Worm (Caenorhabditis elegans) whole organism, early embryonic: ENCODE results near the gene str-196.

Experiments
- F13C5.2 ChIP-seq: sonication (generic microtip); optimal IDR thresholded peaks from 2 replicates; lab custom pipeline; 2017; ENCODE audit warnings: mild to moderate bottlenecking, missing genetic modification characterization, inconsistent platforms, missing compliant biosample characterization
- aly-1 ChIP-seq: sonication (generic microtip); optimal IDR thresholded peaks from 2 replicates; lab custom pipeline; 2016; ENCODE audit warnings: missing genetic modification characterization, missing compliant biosample characterization
- ama-1 ChIP-seq: fragments of 150-350 bp; optimal IDR thresholded peaks from 2 replicates; lab custom pipeline; 2014
- ets-7 ChIP-seq: sonication (generic microtip); optimal IDR thresholded peaks from 2 replicates; lab custom pipeline; 2016; ENCODE audit warnings: missing genotype, missing genetic modification characterization, missing compliant biosample characterization
- flt-1 ChIP-seq: fragments of 200-800 bp; sonication (Bioruptor generic); IDR thresholded peaks from 2 replicates; pipeline ENCODE4 v1.3.6; 2022; ENCODE audit warnings: missing genetic modification characterization, missing compliant biosample characterization
- hmbx-1 ChIP-seq: sonication (generic microtip); optimal IDR thresholded peaks from 2 replicates; lab custom pipeline; 2016; ENCODE audit warnings: mild to moderate bottlenecking, missing genetic modification characterization, missing compliant biosample characterization
- hmg-4 ChIP-seq: fragments of 200-800 bp; sonication (Bioruptor generic); optimal IDR thresholded peaks from 2 replicates; lab custom pipeline; 2018; ENCODE audit warnings: mild to moderate bottlenecking, missing genetic modification characterization, missing compliant biosample characterization
- hnd-1 ChIP-seq: sonication (generic microtip); optimal IDR thresholded peaks from 2 replicates; lab custom pipeline; 2016; ENCODE audit warnings: missing genetic modification characterization, missing compliant biosample characterization
- tbx-11 ChIP-seq: fragments of 200-800 bp; sonication (Bioruptor generic); IDR thresholded peaks from 2 replicates; pipeline ENCODE4 v1.3.6; 2022; ENCODE audit warnings: missing genetic modification characterization, missing compliant biosample characterization
- tbx-37 ChIP-seq: fragments of 200-800 bp; sonication (Bioruptor generic); conservative IDR thresholded peaks from 2 replicates; pipeline ENCODE4 v1.3.6; 2022; ENCODE audit warnings: missing genetic modification reagents, missing genetic modification characterization, missing compliant biosample characterization
- tra-4 ChIP-seq: sonication (generic microtip); optimal IDR thresholded peaks from 2 replicates; lab custom pipeline; 2017; ENCODE audit warnings: missing genetic modification characterization, missing compliant biosample characterization

DNA sequence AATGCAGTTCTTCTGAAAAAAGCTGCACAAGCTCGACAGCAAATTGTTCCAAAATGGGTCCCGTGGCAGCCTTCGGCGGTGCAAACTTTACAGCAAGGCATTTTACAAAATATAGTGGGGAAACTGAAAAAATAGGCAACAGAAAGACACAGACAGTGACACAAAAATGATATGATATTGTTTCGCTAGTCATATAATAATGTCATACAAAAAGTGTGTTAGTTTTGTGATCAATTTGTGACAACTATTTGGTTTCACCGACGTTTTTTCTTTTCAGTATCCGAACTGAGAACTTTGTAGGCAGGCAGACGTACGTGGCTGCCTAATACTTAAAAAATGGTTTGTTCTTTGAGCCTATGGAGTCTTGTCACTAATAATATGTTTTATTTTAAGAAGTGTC lies 27.9 kb downstream of the str-196 start, which contains the start of gene nhr-210:
- no peak for TF ChIP-seq ama-1
- no peak for TF ChIP-seq tbx-11 (GFP tag; lab: Robert Waterston, UW)
- no peak for TF ChIP-seq F13C5.2 (tag; lab: Kevin White, UChicago)
- no peak for TF ChIP-seq tbx-37 (GFP tag; lab: Robert Waterston, UW)
- no peak for TF ChIP-seq hmbx-1 (tag; lab: Kevin White, UChicago)
- TF ChIP-seq tra-4 (tag; lab: Kevin White, UChicago), result no peak
- no peak for TF ChIP-seq hnd-1 (tag; lab: Kevin White, UChicago)
- no peak for TF ChIP-seq flt-1 (GFP tag; lab: Robert Waterston, UW)
- TF ChIP-seq aly-1, result no peak
- no peak for TF ChIP-seq hmg-4 (GFP tag; lab: Kevin White, UChicago)
- no peak for TF ChIP-seq ets-7 (tag; lab: Kevin White, UChicago)
